Worm (Caenorhabditis elegans) whole organism, L4 larva: ENCODE results near the gene osta-2.

ENCODE experiments used
- D1046.2 ChIP-seq: fragments of 200-800 bp; sonication (Bioruptor generic); IDR thresholded peaks from 2 replicates; pipeline ENCODE4 v1.3.6; 2022; ENCODE audit warnings: missing genetic modification characterization, missing compliant biosample characterization
- F26F4.8 ChIP-seq: fragments of 200-800 bp; sonication (Bioruptor generic); conservative IDR thresholded peaks from 2 replicates; pipeline ENCODE4 v1.3.6; 2022; ENCODE audit warnings: missing genetic modification characterization, missing compliant biosample characterization
- F37D6.2 ChIP-seq: sonication (generic microtip); optimal IDR thresholded peaks from 2 replicates; lab custom pipeline; 2016; ENCODE audit warnings: mild to moderate bottlenecking, missing genetic modification characterization, missing compliant biosample characterization
- F49E8.2 ChIP-seq: sonication (generic microtip); optimal IDR thresholded peaks from 2 replicates; lab custom pipeline; 2016; ENCODE audit warnings: missing compliant biosample characterization, mild to moderate bottlenecking, missing genetic modification characterization, borderline replicate concordance
- R02D3.7 ChIP-seq: fragments of 150-350 bp; sonication (generic microtip); optimal IDR thresholded peaks from 3 replicates; lab custom pipeline; 2014; ENCODE audit warnings: missing biosample characterization, missing genetic modification characterization
- T26A8.4 ChIP-seq: fragments of 200-800 bp; sonication (Bioruptor generic); IDR thresholded peaks from 2 replicates; pipeline ENCODE4 v1.3.6; 2022; ENCODE audit warnings: missing genetic modification characterization, missing compliant biosample characterization
- Y105C5A.15 ChIP-seq: fragments of 200-800 bp; sonication (Bioruptor generic); IDR thresholded peaks from 2 replicates; pipeline ENCODE4 v1.3.6; 2022; ENCODE audit warnings: missing genetic modification characterization, missing compliant biosample characterization
- Y48G9A.11 ChIP-seq: fragments of 200-800 bp; sonication (Bioruptor generic); IDR thresholded peaks from 2 replicates; pipeline ENCODE4 v1.3.6; 2022; ENCODE audit warnings: missing genetic modification reagents, missing genetic modification characterization, missing compliant biosample characterization
- Y5F2A.4 ChIP-seq: fragments of 200-800 bp; sonication (Bioruptor generic); optimal IDR thresholded peaks from 2 replicates; lab custom pipeline; 2018; ENCODE audit warnings: mild to moderate bottlenecking, missing genetic modification characterization, missing compliant biosample characterization
- ZK546.5 ChIP-seq, 2 experiments: sonication (generic microtip); optimal IDR thresholded peaks; 2 replicates each; lab custom pipeline; 2017; ENCODE audit warnings: missing biosample characterization in 2 of 2, missing genetic modification characterization in 2 of 2
- ama-1 ChIP-seq: fragments of 150-350 bp; optimal IDR thresholded peaks from 2 replicates; lab custom pipeline; 2014; ENCODE audit warnings: inconsistent platforms, mixed read lengths
- arid-1 ChIP-seq: fragments of 200-800 bp; sonication (Bioruptor generic); conservative IDR thresholded peaks from 2 replicates; pipeline ENCODE4 v1.3.6; 2022; ENCODE audit warnings: missing genetic modification reagents, missing genetic modification characterization, missing compliant biosample characterization
- ceh-28 ChIP-seq: fragments of 150-350 bp; optimal IDR thresholded peaks from 2 replicates; lab custom pipeline; 2014; ENCODE audit warnings: missing biosample characterization, missing genetic modification reagents, missing genetic modification characterization
- ceh-32 ChIP-seq: sonication (generic microtip); optimal IDR thresholded peaks from 2 replicates; lab custom pipeline; 2016; ENCODE audit warnings: mild to moderate bottlenecking, missing genetic modification characterization, missing compliant biosample characterization; ENCODE audit not compliant: poor library complexity
- ceh-44 ChIP-seq: fragments of 200-800 bp; sonication (Bioruptor generic); IDR thresholded peaks from 2 replicates; pipeline ENCODE4 v1.3.6; 2022; ENCODE audit warnings: missing genetic modification reagents, missing genetic modification characterization, missing compliant biosample characterization
- ceh-62 ChIP-seq: sonication (generic microtip); optimal IDR thresholded peaks from 2 replicates; lab custom pipeline; 2017; ENCODE audit warnings: missing biosample characterization, missing genetic modification characterization
- cey-2 ChIP-seq: sonication (generic microtip); optimal IDR thresholded peaks from 3 replicates; lab custom pipeline; 2017; ENCODE audit warnings: missing genetic modification characterization, mild to moderate bottlenecking, missing compliant biosample characterization, antibody characterized with exemption, borderline replicate concordance; ENCODE audit not compliant: insufficient read depth
- daf-16 ChIP-seq, 3 experiments: sonication (generic microtip); optimal IDR thresholded peaks; 2 replicates each; lab custom pipeline; 2016 to 2017; ENCODE audit warnings: missing genetic modification characterization in 3 of 3, missing genetic modification reagents in 3 of 3, mild to moderate bottlenecking in 2 of 3, missing compliant biosample characterization in 2 of 3, missing biosample characterization in 1 of 3, moderate library complexity in 1 of 3
- dmd-6 ChIP-seq: fragments of 200-800 bp; sonication (Bioruptor generic); IDR thresholded peaks from 2 replicates; pipeline ENCODE4 v1.3.6; 2022; ENCODE audit warnings: missing genetic modification reagents, missing genetic modification characterization, missing compliant biosample characterization
- dpl-1 ChIP-seq: fragments of 150-350 bp; optimal IDR thresholded peaks from 2 replicates; lab custom pipeline; 2014; ENCODE audit warnings: missing biosample characterization, missing genetic modification reagents, missing genetic modification characterization
- duxl-1 ChIP-seq: sonication (generic microtip); optimal IDR thresholded peaks from 2 replicates; lab custom pipeline; 2016; ENCODE audit warnings: mild to moderate bottlenecking, missing genetic modification characterization, moderate library complexity, missing compliant biosample characterization; ENCODE audit not compliant: poor library complexity
- egl-27 ChIP-seq: sonication (generic microtip); optimal IDR thresholded peaks from 3 replicates; lab custom pipeline; 2017; ENCODE audit warnings: missing biosample characterization, missing genetic modification reagents, missing genetic modification characterization
- fkh-10 ChIP-seq: fragments of 150-350 bp; optimal IDR thresholded peaks from 2 replicates; lab custom pipeline; 2014; ENCODE audit warnings: missing biosample characterization, missing genetic modification reagents, missing genetic modification characterization
- hlh-11 ChIP-seq: fragments of 200-800 bp; sonication (Bioruptor generic); optimal IDR thresholded peaks from 2 replicates; lab custom pipeline; 2018; ENCODE audit warnings: mild to moderate bottlenecking, missing genetic modification characterization, missing compliant biosample characterization
- lim-7 ChIP-seq: fragments of 200-800 bp; sonication (Bioruptor generic); IDR thresholded peaks from 2 replicates; pipeline ENCODE4 v1.3.6; 2022; ENCODE audit warnings: missing genetic modification characterization, missing compliant biosample characterization
- lin-15B ChIP-seq: fragments of 150-350 bp; sonication (generic microtip); optimal IDR thresholded peaks from 3 replicates; lab custom pipeline; 2014; ENCODE audit warnings: missing biosample characterization, missing genetic modification characterization
- lin-29 ChIP-seq: fragments of 200-800 bp; sonication (Bioruptor generic); IDR thresholded peaks from 2 replicates; pipeline ENCODE4 v1.3.6; 2022; ENCODE audit warnings: missing genetic modification reagents, missing genetic modification characterization, missing compliant biosample characterization
- lin-39 ChIP-seq: fragments of 150-350 bp; optimal IDR thresholded peaks from 2 replicates; lab custom pipeline; 2014; ENCODE audit warnings: missing biosample characterization, missing genetic modification reagents, missing genetic modification characterization
- madf-9 ChIP-seq: fragments of 200-800 bp; sonication (Bioruptor generic); conservative IDR thresholded peaks from 2 replicates; pipeline ENCODE4 v1.3.6; 2022; ENCODE audit warnings: missing genetic modification reagents, missing genetic modification characterization, missing compliant biosample characterization
- mep-1 ChIP-seq: fragments of 150-350 bp; sonication (generic microtip); optimal IDR thresholded peaks from 3 replicates; lab custom pipeline; 2014; ENCODE audit warnings: missing biosample characterization, missing genetic modification characterization
- mxl-2 ChIP-seq: fragments of 200-800 bp; sonication (Bioruptor generic); conservative IDR thresholded peaks from 2 replicates; pipeline ENCODE4 v1.3.6; 2022; ENCODE audit warnings: missing genetic modification reagents, missing genetic modification characterization, missing compliant biosample characterization
- nhr-10 ChIP-seq: fragments of 150-350 bp; optimal IDR thresholded peaks from 2 replicates; lab custom pipeline; 2014; ENCODE audit warnings: missing biosample characterization, missing genetic modification characterization
- nhr-11 ChIP-seq: fragments of 150-350 bp; optimal IDR thresholded peaks from 2 replicates; lab custom pipeline; 2014; ENCODE audit warnings: missing biosample characterization, missing genetic modification characterization
- nhr-237 ChIP-seq: sonication (generic microtip); optimal IDR thresholded peaks from 2 replicates; lab custom pipeline; 2017; ENCODE audit warnings: missing biosample characterization, missing genetic modification characterization
- nhr-25 ChIP-seq: sonication (generic microtip); optimal IDR thresholded peaks from 2 replicates; lab custom pipeline; 2017; ENCODE audit warnings: missing genetic modification characterization, mild to moderate bottlenecking, missing compliant biosample characterization, antibody characterized with exemption, moderate library complexity, borderline replicate concordance; ENCODE audit not compliant: insufficient read depth
- nhr-48 ChIP-seq: sonication (generic microtip); optimal IDR thresholded peaks from 2 replicates; lab custom pipeline; 2016; ENCODE audit warnings: mild to moderate bottlenecking, missing genetic modification characterization, missing compliant biosample characterization
- nhr-6 ChIP-seq: fragments of 150-350 bp; optimal IDR thresholded peaks from 2 replicates; lab custom pipeline; 2014; ENCODE audit warnings: missing biosample characterization, missing genetic modification characterization
- nhr-76 ChIP-seq: fragments of 150-350 bp; optimal IDR thresholded peaks from 2 replicates; lab custom pipeline; 2014; ENCODE audit warnings: missing biosample characterization, missing genetic modification characterization
- php-3 ChIP-seq: fragments of 200-800 bp; sonication (Bioruptor generic); IDR thresholded peaks from 2 replicates; pipeline ENCODE4 v1.3.6; 2022; ENCODE audit warnings: missing genetic modification reagents, missing genetic modification characterization, missing compliant biosample characterization
- pqm-1 ChIP-seq: sonication (generic microtip); optimal IDR thresholded peaks from 2 replicates; lab custom pipeline; 2017; ENCODE audit warnings: missing biosample characterization, missing genetic modification characterization
- sdz-12 ChIP-seq: fragments of 200-800 bp; sonication (Bioruptor generic); optimal IDR thresholded peaks from 2 replicates; lab custom pipeline; 2018; ENCODE audit warnings: mild to moderate bottlenecking, missing genetic modification characterization, missing compliant biosample characterization
- skn-1 ChIP-seq: fragments of 150-350 bp; optimal IDR thresholded peaks from 2 replicates; lab custom pipeline; 2014; ENCODE audit warnings: missing biosample characterization, missing genetic modification characterization
- snpc-1.2 ChIP-seq: fragments of 200-800 bp; sonication (Bioruptor generic); IDR thresholded peaks from 2 replicates; pipeline ENCODE4 v1.3.6; 2022; ENCODE audit warnings: missing genetic modification reagents, missing genetic modification characterization, missing compliant biosample characterization
- snpc-4 ChIP-seq: fragments of 150-350 bp; optimal IDR thresholded peaks from 2 replicates; lab custom pipeline; 2014; ENCODE audit warnings: missing biosample characterization, missing genetic modification characterization
- spr-1 ChIP-seq: sonication (generic microtip); optimal IDR thresholded peaks from 2 replicates; lab custom pipeline; 2016; ENCODE audit warnings: mild to moderate bottlenecking, missing genetic modification characterization, missing compliant biosample characterization
- spr-3 ChIP-seq: fragments of 200-800 bp; sonication (Bioruptor generic); optimal IDR thresholded peaks from 2 replicates; lab custom pipeline; 2018; ENCODE audit warnings: mild to moderate bottlenecking, missing genetic modification characterization, missing compliant biosample characterization
- tag-97 ChIP-seq: fragments of 200-800 bp; sonication (Bioruptor generic); IDR thresholded peaks from 2 replicates; pipeline ENCODE4 v1.3.6; 2022; ENCODE audit warnings: missing genetic modification characterization, missing compliant biosample characterization
- unc-130 ChIP-seq: sonication (generic microtip); optimal IDR thresholded peaks from 2 replicates; lab custom pipeline; 2016; ENCODE audit warnings: missing genetic modification reagents, missing genetic modification characterization, missing compliant biosample characterization
- unc-39 ChIP-seq: sonication (generic microtip); optimal IDR thresholded peaks from 2 replicates; lab custom pipeline; 2017; ENCODE audit warnings: missing biosample characterization, missing genetic modification characterization
- zag-1 ChIP-seq: fragments of 150-350 bp; optimal IDR thresholded peaks from 2 replicates; lab custom pipeline; 2014; ENCODE audit warnings: missing biosample characterization, missing genetic modification characterization
- zip-11 ChIP-seq: fragments of 200-800 bp; sonication (Bioruptor generic); IDR thresholded peaks from 2 replicates; pipeline ENCODE4 v1.3.6; 2022; ENCODE audit warnings: missing genetic modification characterization, missing compliant biosample characterization
- zip-2 ChIP-seq: fragments of 150-350 bp; optimal IDR thresholded peaks from 2 replicates; lab custom pipeline; 2014; ENCODE audit warnings: missing biosample characterization, missing genetic modification characterization
- ztf-11 ChIP-seq: fragments of 150-350 bp; optimal IDR thresholded peaks from 2 replicates; lab custom pipeline; 2014; ENCODE audit warnings: missing biosample characterization, missing genetic modification characterization

The osta-2 gene

ce11 chrII:5725094-5725493 lies 17.6 kb downstream of the osta-2 start (continued):
- no peak for TF ChIP-seq ztf-11 (tag; lab: Kevin White, UChicago)
- no peak for TF ChIP-seq Y5F2A.4 (GFP tag; lab: Kevin White, UChicago)
- TF ChIP-seq nhr-25 (tag; lab: Kevin White, UChicago), result no peak
- TF ChIP-seq duxl-1 (tag; lab: Kevin White, UChicago), result no peak
- TF ChIP-seq cey-2 (tag; lab: Kevin White, UChicago), result no peak
- TF ChIP-seq spr-1 (tag; lab: Kevin White, UChicago), result no peak
- no peak for TF ChIP-seq daf-16 (GFP tag; optimal IDR thresholded peaks at IDR 0.05; lab: Kevin White, UChicago)
- TF ChIP-seq daf-16 (tag; optimal IDR thresholded peaks at IDR 0.05; lab: Kevin White, UChicago), result no peak
- TF ChIP-seq skn-1 (tag; lab: Kevin White, UChicago), result no peak
- TF ChIP-seq pqm-1 (tag; lab: Kevin White, UChicago), result no peak
- TF ChIP-seq php-3 (GFP tag; lab: Robert Waterston, UW), result no peak
- TF ChIP-seq F49E8.2 (tag; lab: Kevin White, UChicago), result no peak
- no peak for TF ChIP-seq egl-27 (tag; lab: Kevin White, UChicago)
- TF ChIP-seq R02D3.7, result no peak
- TF ChIP-seq nhr-237 (tag; lab: Kevin White, UChicago), result no peak
- TF ChIP-seq mep-1 (tag; lab: Kevin White, UChicago), result peak; percentile 86
- TF ChIP-seq ceh-28 (tag; lab: Kevin White, UChicago), result peak; percentile 61
- no peak for TF ChIP-seq lin-29 (GFP tag; lab: Robert Waterston, UW)
- TF ChIP-seq T26A8.4, result no peak
- no peak for TF ChIP-seq ceh-32 (tag; lab: Kevin White, UChicago)
- TF ChIP-seq zip-2 (tag; lab: Kevin White, UChicago), result no peak
- peak; percentile 57 for TF ChIP-seq nhr-11 (tag; lab: Kevin White, UChicago)
- TF ChIP-seq unc-130 (GFP tag; lab: Kevin White, UChicago), result no peak
- TF ChIP-seq F37D6.2 (tag; lab: Kevin White, UChicago), result peak; percentile 61
- no peak for TF ChIP-seq nhr-6 (tag; lab: Kevin White, UChicago)
- TF ChIP-seq zip-11 (GFP tag; lab: Robert Waterston, UW), result no peak
- TF ChIP-seq Y48G9A.11, result no peak
- TF ChIP-seq spr-3, result no peak
- TF ChIP-seq ZK546.5 (tag; optimal IDR thresholded peaks at IDR 0.05; lab: Kevin White, UChicago), result no peak
- TF ChIP-seq lin-39 (tag; lab: Kevin White, UChicago), result no peak
- no peak for TF ChIP-seq snpc-4 (tag; lab: Kevin White, UChicago)
- no peak for TF ChIP-seq mxl-2 (GFP tag; lab: Robert Waterston, UW)
- TF ChIP-seq Y105C5A.15, result no peak
- TF ChIP-seq madf-9 (GFP tag; lab: Robert Waterston, UW), result no peak
- no peak for TF ChIP-seq ama-1 (lab: Kevin White, UChicago)
- peak; percentile 84 for TF ChIP-seq fkh-10
- TF ChIP-seq lim-7 (GFP tag; lab: Robert Waterston, UW), result no peak
- TF ChIP-seq hlh-11 (tag; lab: Kevin White, UChicago), result no peak
- no peak for TF ChIP-seq F26F4.8 (GFP tag; lab: Robert Waterston, UW)
- TF ChIP-seq unc-39 (tag; lab: Kevin White, UChicago), result no peak
- TF ChIP-seq ceh-44 (GFP tag; lab: Robert Waterston, UW), result no peak
- TF ChIP-seq ceh-62 (tag; lab: Kevin White, UChicago), result no peak
- no peak for TF ChIP-seq nhr-76 (tag; lab: Kevin White, UChicago)
- TF ChIP-seq nhr-48 (tag; lab: Kevin White, UChicago), result no peak
- peak; percentile 15 for TF ChIP-seq dpl-1 (GFP tag; lab: Kevin White, UChicago)
- no peak for TF ChIP-seq nhr-10 (tag; lab: Kevin White, UChicago)
- no peak for TF ChIP-seq snpc-1.2 (GFP tag; lab: Robert Waterston, UW)
- no peak for TF ChIP-seq zag-1 (tag; lab: Kevin White, UChicago)
- TF ChIP-seq lin-15B, result no peak
- TF ChIP-seq D1046.2 (GFP tag; lab: Robert Waterston, UW), result no peak
- TF ChIP-seq dmd-6, result peak; percentile 21; the same call in 1 of the 2 replicates
- TF ChIP-seq tag-97 (GFP tag; lab: Robert Waterston, UW), result no peak
- no peak for TF ChIP-seq arid-1
- no peak for TF ChIP-seq sdz-12 (GFP tag; lab: Kevin White, UChicago)
